Worm (Caenorhabditis elegans) whole organism, L1 larva: ENCODE measurements around the gene unk-1.
A peak's percentile ranks its signal among the peaks of the same experiment; 100 is the strongest.

ENCODE experiments used
- aha-1 ChIP-seq: fragments of 150-350 bp; optimal IDR thresholded peaks from 2 replicates; lab custom pipeline; 2014; ENCODE audit warnings: missing biosample characterization, missing genetic modification characterization
- fkh-4 ChIP-seq: sonication (generic microtip); optimal IDR thresholded peaks from 2 replicates; lab custom pipeline; 2016; ENCODE audit warnings: missing compliant biosample characterization, missing genetic modification characterization, borderline replicate concordance
- lin-35 ChIP-seq, 2 experiments: fragments of 150-350 bp; optimal IDR thresholded peaks; 2 replicates each; lab custom pipeline; 2014; ENCODE audit warnings: missing biosample characterization in 2 of 2, missing genetic modification characterization in 2 of 2, missing genetic modification reagents in 2 of 2
- mdl-1 ChIP-seq, 2 experiments: fragments of 150-350 bp; optimal IDR thresholded peaks; 2 replicates each; lab custom pipeline; 2014 to 2017; ENCODE audit warnings: missing biosample characterization in 2 of 2, missing genetic modification characterization in 2 of 2, inconsistent platforms in 1 of 2
- nhr-77 ChIP-seq: fragments of 150-350 bp; optimal IDR thresholded peaks from 2 replicates; lab custom pipeline; 2014; ENCODE audit warnings: missing biosample characterization, missing genetic modification characterization
- nhr-90 ChIP-seq: sonication (generic microtip); optimal IDR thresholded peaks from 2 replicates; lab custom pipeline; 2016; ENCODE audit warnings: mild to moderate bottlenecking, missing genetic modification characterization, missing compliant biosample characterization; ENCODE audit not compliant: poor library complexity

DNA sequence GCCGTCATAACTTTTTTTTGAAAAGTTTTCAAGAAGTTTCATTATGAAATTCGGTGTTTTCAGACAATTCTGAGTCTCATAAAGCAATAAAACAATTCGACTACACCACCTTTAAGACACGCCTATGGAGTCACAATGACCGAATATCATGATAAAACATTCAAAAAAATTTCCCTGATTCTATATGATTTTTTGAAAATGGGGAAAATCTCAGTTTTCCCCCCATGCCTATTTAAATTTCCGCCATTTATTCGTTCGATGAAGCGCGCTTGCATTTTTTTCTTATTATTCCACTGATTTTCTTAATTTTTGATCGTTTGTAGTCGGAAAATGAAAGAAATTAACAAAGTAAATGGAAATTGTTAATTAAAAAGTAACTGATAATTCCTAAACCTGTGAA, 12.7 kb downstream of the unk-1 start:
- TF ChIP-seq mdl-1 (tag; optimal IDR thresholded peaks at IDR 0.05; lab: Kevin White, UChicago): no peak
- no peak for TF ChIP-seq fkh-4 (tag; lab: Kevin White, UChicago)
- peak in 1 of 2 experiments; percentile 1 for TF ChIP-seq lin-35 (GFP tag; optimal IDR thresholded peaks at IDR 0.05; lab: Kevin White, UChicago)
- no peak for TF ChIP-seq nhr-77 (tag; lab: Kevin White, UChicago)
- no peak for TF ChIP-seq aha-1
- no peak for TF ChIP-seq nhr-90 (tag; lab: Kevin White, UChicago)
